Fruit fly (Drosophila melanogaster) S2 (cell line): ENCODE measurements around the gene CG42660.

Experiments
- CG8478 ChIP-seq: fragments of >200 bp; optimal IDR thresholded peaks from 2 replicates; lab custom pipeline; 2018
- CTCF ChIP-seq, 2 experiments: fragments of >200 bp; optimal IDR thresholded peaks; 2 replicates each; lab custom pipeline; 2018

DNA sequence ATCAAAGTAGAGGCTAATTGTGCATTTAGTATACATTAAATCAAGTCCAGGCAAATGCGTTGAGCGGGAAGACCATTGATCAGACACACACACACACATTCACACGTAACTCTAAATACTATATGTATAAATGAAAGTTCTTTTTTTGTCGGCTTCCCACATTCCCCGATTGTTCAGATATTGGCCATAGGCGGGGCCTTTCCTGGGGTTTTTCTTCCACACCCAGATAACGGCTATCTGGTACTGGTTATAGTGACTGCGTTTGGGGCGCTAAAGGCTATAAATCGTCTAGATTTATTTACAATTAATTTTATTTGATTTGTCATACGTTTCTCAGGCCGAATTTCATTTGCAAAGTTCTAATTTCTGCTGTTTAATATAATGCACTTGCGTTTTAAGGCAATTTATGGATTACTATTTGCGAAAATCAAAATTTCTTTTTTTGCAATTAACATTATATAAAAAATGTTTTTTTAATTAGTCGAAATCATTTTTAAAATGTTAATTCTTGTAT is 32.4 kb upstream of the CG42660 start:
- TF ChIP-seq CG8478, result no peak
- no peak for TF ChIP-seq CTCF (optimal IDR thresholded peaks at IDR 0.05; lab: Kevin White, UChicago)
